Worm (Caenorhabditis elegans) whole organism, late embryonic: ENCODE results near the gene rps-25.

Source experiments
- C08G9.2 ChIP-seq: sonication (generic microtip); optimal IDR thresholded peaks from 2 replicates; lab custom pipeline; 2016; ENCODE audit warnings: mild to moderate bottlenecking, missing genetic modification characterization, moderate library complexity, missing compliant biosample characterization
- F13H6.1 ChIP-seq: sonication (generic microtip); optimal IDR thresholded peaks from 2 replicates; lab custom pipeline; 2016; ENCODE audit warnings: missing genetic modification characterization, missing compliant biosample characterization
- K09A11.1 ChIP-seq: sonication (generic microtip); optimal IDR thresholded peaks from 2 replicates; lab custom pipeline; 2017; ENCODE audit warnings: antibody characterized with exemption, mild to moderate bottlenecking, missing genetic modification characterization, missing compliant biosample characterization; ENCODE audit not compliant: insufficient read depth
- T23F11.4 ChIP-seq: fragments of 200-800 bp; sonication (Bioruptor generic); optimal IDR thresholded peaks from 2 replicates; lab custom pipeline; 2018; ENCODE audit warnings: mild to moderate bottlenecking, missing genetic modification characterization, missing compliant biosample characterization
- Y22D7AL.16 ChIP-seq: sonication (generic microtip); optimal IDR thresholded peaks from 2 replicates; lab custom pipeline; 2016; ENCODE audit warnings: missing genetic modification characterization, missing compliant biosample characterization
- ahr-1 ChIP-seq: sonication (generic microtip); optimal IDR thresholded peaks from 2 replicates; lab custom pipeline; 2016; ENCODE audit warnings: missing genetic modification characterization, missing compliant biosample characterization
- ama-1 ChIP-seq: fragments of 150-350 bp; optimal IDR thresholded peaks from 2 replicates; lab custom pipeline; 2014
- ceh-14 ChIP-seq: sonication (generic microtip); optimal IDR thresholded peaks from 2 replicates; lab custom pipeline; 2016; ENCODE audit warnings: missing genotype, missing genetic modification characterization, missing compliant biosample characterization
- ceh-18 ChIP-seq: sonication (generic microtip); optimal IDR thresholded peaks from 2 replicates; lab custom pipeline; 2016; ENCODE audit warnings: missing genetic modification characterization, missing compliant biosample characterization
- ceh-2 ChIP-seq: sonication (generic microtip); optimal IDR thresholded peaks from 2 replicates; lab custom pipeline; 2016; ENCODE audit warnings: missing genotype, missing genetic modification characterization, missing compliant biosample characterization
- ceh-24 ChIP-seq: sonication (generic microtip); optimal IDR thresholded peaks from 2 replicates; lab custom pipeline; 2016; ENCODE audit warnings: mild to moderate bottlenecking, missing genetic modification characterization, missing compliant biosample characterization
- ceh-30 ChIP-seq: fragments of 150-350 bp; optimal IDR thresholded peaks from 2 replicates; lab custom pipeline; 2014; ENCODE audit warnings: missing biosample characterization, missing genetic modification characterization
- ceh-31 ChIP-seq: sonication (generic microtip); optimal IDR thresholded peaks from 2 replicates; lab custom pipeline; 2016; ENCODE audit warnings: missing genetic modification characterization, missing compliant biosample characterization
- ceh-34 ChIP-seq: sonication (generic microtip); optimal IDR thresholded peaks from 2 replicates; lab custom pipeline; 2016; ENCODE audit warnings: mild to moderate bottlenecking, missing genetic modification characterization, missing compliant biosample characterization
- ceh-48 ChIP-seq: sonication (generic microtip); optimal IDR thresholded peaks from 2 replicates; lab custom pipeline; 2016; ENCODE audit warnings: missing genetic modification characterization, inconsistent platforms, missing compliant biosample characterization
- ceh-6 ChIP-seq: fragments of 200-800 bp; sonication (Bioruptor generic); optimal IDR thresholded peaks from 2 replicates; lab custom pipeline; 2018; ENCODE audit warnings: mild to moderate bottlenecking, missing genetic modification characterization, missing compliant biosample characterization
- che-1 ChIP-seq: sonication (generic microtip); optimal IDR thresholded peaks from 2 replicates; lab custom pipeline; 2016; ENCODE audit warnings: mild to moderate bottlenecking, missing genetic modification characterization, missing compliant biosample characterization
- dmd-4 ChIP-seq: sonication (generic microtip); optimal IDR thresholded peaks from 2 replicates; lab custom pipeline; 2016; ENCODE audit warnings: borderline replicate concordance, missing genetic modification characterization, missing compliant biosample characterization
- elt-2 ChIP-seq: sonication (generic microtip); optimal IDR thresholded peaks from 2 replicates; lab custom pipeline; 2016; ENCODE audit warnings: missing genetic modification reagents, missing genetic modification characterization, missing compliant biosample characterization
- elt-4 ChIP-seq: sonication (generic microtip); optimal IDR thresholded peaks from 2 replicates; lab custom pipeline; 2016; ENCODE audit warnings: missing genetic modification characterization, missing compliant biosample characterization
- eyg-1 ChIP-seq: sonication (generic microtip); optimal IDR thresholded peaks from 2 replicates; lab custom pipeline; 2016; ENCODE audit warnings: missing genotype, missing genetic modification characterization, missing compliant biosample characterization
- fax-1 ChIP-seq: sonication (generic microtip); optimal IDR thresholded peaks from 2 replicates; lab custom pipeline; 2016; ENCODE audit warnings: missing genotype, missing genetic modification characterization, missing compliant biosample characterization
- fkh-6 ChIP-seq: sonication (generic microtip); optimal IDR thresholded peaks from 2 replicates; lab custom pipeline; 2016; ENCODE audit warnings: missing genetic modification characterization, missing compliant biosample characterization
- gmeb-2 ChIP-seq: sonication (generic microtip); optimal IDR thresholded peaks from 2 replicates; lab custom pipeline; 2016; ENCODE audit warnings: missing genetic modification characterization, inconsistent platforms, missing compliant biosample characterization
- hlh-15 ChIP-seq: sonication (generic microtip); optimal IDR thresholded peaks from 2 replicates; lab custom pipeline; 2016; ENCODE audit warnings: missing genetic modification characterization, missing compliant biosample characterization
- hlh-30 ChIP-seq: sonication (generic microtip); optimal IDR thresholded peaks from 2 replicates; lab custom pipeline; 2017; ENCODE audit warnings: antibody characterized with exemption, missing genetic modification characterization, missing compliant biosample characterization; ENCODE audit not compliant: insufficient read depth
- hlh-6 ChIP-seq: sonication (generic microtip); optimal IDR thresholded peaks from 2 replicates; lab custom pipeline; 2016; ENCODE audit warnings: missing genotype, missing genetic modification characterization, missing compliant biosample characterization
- hlh-8 ChIP-seq: sonication (generic microtip); optimal IDR thresholded peaks from 2 replicates; lab custom pipeline; 2016; ENCODE audit warnings: missing genotype, missing genetic modification characterization, missing compliant biosample characterization
- nfya-1 ChIP-seq: sonication (generic microtip); optimal IDR thresholded peaks from 2 replicates; lab custom pipeline; 2017; ENCODE audit warnings: missing genetic modification characterization, mild to moderate bottlenecking, missing compliant biosample characterization, antibody characterized with exemption, moderate library complexity
- nhr-11 ChIP-seq: fragments of 150-350 bp; optimal IDR thresholded peaks from 2 replicates; lab custom pipeline; 2014; ENCODE audit warnings: missing biosample characterization, missing genetic modification characterization
- npax-4 ChIP-seq: sonication (generic microtip); optimal IDR thresholded peaks from 2 replicates; lab custom pipeline; 2016; ENCODE audit warnings: missing genetic modification characterization, missing compliant biosample characterization
- odd-2 ChIP-seq: sonication (generic microtip); optimal IDR thresholded peaks from 2 replicates; lab custom pipeline; 2017; ENCODE audit warnings: antibody characterized with exemption, mild to moderate bottlenecking, missing genetic modification characterization, missing compliant biosample characterization
- pag-3 ChIP-seq: sonication (generic microtip); optimal IDR thresholded peaks from 2 replicates; lab custom pipeline; 2016; ENCODE audit warnings: missing compliant biosample characterization, missing genetic modification characterization, borderline replicate concordance
- pat-9 ChIP-seq: fragments of 200-800 bp; sonication (Bioruptor generic); optimal IDR thresholded peaks from 2 replicates; lab custom pipeline; 2018; ENCODE audit warnings: mild to moderate bottlenecking, missing genetic modification characterization, moderate library complexity, missing compliant biosample characterization
- pax-1 ChIP-seq: fragments of 150-350 bp; optimal IDR thresholded peaks from 2 replicates; lab custom pipeline; 2014; ENCODE audit warnings: missing biosample characterization, missing genetic modification characterization
- pha-2 ChIP-seq: sonication (generic microtip); optimal IDR thresholded peaks from 2 replicates; lab custom pipeline; 2017; ENCODE audit warnings: mild to moderate bottlenecking, missing genetic modification characterization, missing compliant biosample characterization
- pros-1 ChIP-seq: fragments of 150-350 bp; optimal IDR thresholded peaks from 2 replicates; lab custom pipeline; 2014; ENCODE audit warnings: missing biosample characterization, missing genetic modification reagents, missing genetic modification characterization
- rnt-1 ChIP-seq: sonication (generic microtip); optimal IDR thresholded peaks from 2 replicates; lab custom pipeline; 2016; ENCODE audit warnings: missing genetic modification characterization, missing compliant biosample characterization
- sox-2 ChIP-seq: fragments of 200-800 bp; sonication (Bioruptor generic); IDR thresholded peaks from 2 replicates; pipeline ENCODE4 v1.3.6; 2022; ENCODE audit warnings: missing genetic modification reagents, missing genetic modification characterization, missing compliant biosample characterization
- syd-9 ChIP-seq: sonication (generic microtip); optimal IDR thresholded peaks from 2 replicates; lab custom pipeline; 2016; ENCODE audit warnings: mild to moderate bottlenecking, missing genetic modification characterization, moderate library complexity, missing compliant biosample characterization
- tbx-2 ChIP-seq: sonication (generic microtip); optimal IDR thresholded peaks from 2 replicates; lab custom pipeline; 2016; ENCODE audit warnings: missing genetic modification characterization, missing compliant biosample characterization
- ttx-3 ChIP-seq: sonication (generic microtip); optimal IDR thresholded peaks from 2 replicates; lab custom pipeline; 2016; ENCODE audit warnings: missing genetic modification reagents, missing genetic modification characterization, missing compliant biosample characterization
- unc-3 ChIP-seq, 2 experiments: fragments of 200-800 bp in 1 of 2; sonication (Bioruptor generic) in 1 of 2; sonication (generic microtip) in 1 of 2; conservative IDR thresholded peaks in 1 of 2; optimal IDR thresholded peaks in 1 of 2; 2 replicates each; pipeline versions ENCODE4 v1.3.6 to Lab custom; 2016 to 2022; ENCODE audit warnings: missing compliant biosample characterization in 2 of 2, missing genetic modification characterization in 2 of 2, missing genetic modification reagents in 1 of 2
- unc-42 ChIP-seq: sonication (generic microtip); optimal IDR thresholded peaks from 2 replicates; lab custom pipeline; 2016; ENCODE audit warnings: missing genotype, missing genetic modification characterization, missing compliant biosample characterization
- unc-55 ChIP-seq: sonication (generic microtip); optimal IDR thresholded peaks from 2 replicates; lab custom pipeline; 2017; ENCODE audit warnings: missing biosample characterization, missing genetic modification reagents, missing genetic modification characterization
- ztf-16 ChIP-seq: sonication (generic microtip); optimal IDR thresholded peaks from 2 replicates; lab custom pipeline; 2017; ENCODE audit warnings: missing genetic modification characterization, missing compliant biosample characterization

Gene rps-25

DNA sequence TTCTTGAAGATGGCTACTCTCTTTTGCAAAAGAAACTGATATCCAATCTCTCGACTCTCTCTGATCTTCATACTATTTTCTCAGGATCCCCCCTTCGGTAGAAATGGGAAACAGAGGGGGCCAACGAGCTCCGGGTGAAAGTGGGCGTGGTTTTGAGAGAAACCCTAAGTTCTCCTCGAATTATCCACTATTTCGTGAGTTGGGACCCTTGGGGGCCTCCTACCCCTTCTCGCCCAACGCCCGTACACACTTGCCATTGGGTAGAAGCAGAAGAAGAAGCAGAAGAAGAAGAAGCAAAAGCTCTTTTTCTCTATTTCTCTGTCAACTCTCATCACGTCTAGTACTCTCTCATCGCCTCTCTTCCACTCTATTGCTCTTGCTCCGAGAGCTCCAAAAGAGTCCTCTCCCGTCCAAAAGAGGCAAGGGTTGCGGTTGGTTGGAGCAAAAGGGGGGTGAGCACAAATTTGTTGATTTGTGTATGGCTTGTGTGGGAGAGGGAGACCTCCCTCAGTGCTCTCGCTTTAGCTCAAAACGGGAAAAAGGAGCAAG is 26.6 kb upstream of the rps-25 start:
- peak; percentile 80 for TF ChIP-seq ceh-18 (tag; lab: Kevin White, UChicago)
- TF ChIP-seq Y22D7AL.16 (tag; lab: Kevin White, UChicago), result no peak
- TF ChIP-seq dmd-4 (tag; lab: Kevin White, UChicago), result no peak
- no peak for TF ChIP-seq sox-2 (GFP tag; lab: Robert Waterston, UW)
- TF ChIP-seq syd-9 (tag; lab: Kevin White, UChicago), result peak; percentile 46
- TF ChIP-seq ceh-24 (tag; lab: Kevin White, UChicago), result peak; percentile 11
- peak; percentile 51 for TF ChIP-seq rnt-1 (tag; lab: Kevin White, UChicago)
- peak; percentile 18 for TF ChIP-seq ttx-3 (tag; lab: Kevin White, UChicago)
- peak; percentile 60 for TF ChIP-seq ceh-34 (tag; lab: Kevin White, UChicago)
- peak; percentile 49 for TF ChIP-seq T23F11.4 (GFP tag; lab: Kevin White, UChicago)
- no peak for TF ChIP-seq unc-3 (GFP tag; conservative IDR thresholded peaks at IDR 0.05; lab: Robert Waterston, UW)
- TF ChIP-seq unc-3 (tag; optimal IDR thresholded peaks at IDR 0.05; lab: Kevin White, UChicago), result peak; percentile 36
- TF ChIP-seq ceh-31, result peak; percentile 74
- peak; percentile 15 for TF ChIP-seq che-1 (tag; lab: Kevin White, UChicago)
- TF ChIP-seq unc-55, result peak; percentile 30
- peak; percentile 96 for TF ChIP-seq nfya-1 (tag; lab: Kevin White, UChicago)
- TF ChIP-seq pat-9 (tag; lab: Kevin White, UChicago), result peak; percentile 3
- TF ChIP-seq pax-1 (tag; lab: Kevin White, UChicago), result no peak
- peak; percentile 2 for TF ChIP-seq ceh-6 (GFP tag; lab: Kevin White, UChicago)
- peak; percentile 74 for TF ChIP-seq unc-42
- TF ChIP-seq K09A11.1 (tag; lab: Kevin White, UChicago), result peak; percentile 7
- peak; percentile 28 for TF ChIP-seq F13H6.1
- TF ChIP-seq C08G9.2 (tag; lab: Kevin White, UChicago), result peak; percentile 36
- TF ChIP-seq ceh-48 (tag; lab: Kevin White, UChicago), result peak; percentile 12
- peak; percentile 70 for TF ChIP-seq tbx-2 (tag; lab: Kevin White, UChicago)
- no peak for TF ChIP-seq gmeb-2 (tag; lab: Kevin White, UChicago)
- no peak for TF ChIP-seq hlh-30 (tag; lab: Kevin White, UChicago)

ce11 chrIV:5970526-5970925 is 23.1 kb upstream of the rps-25 start:
- TF ChIP-seq pha-2 (tag; lab: Kevin White, UChicago), result no peak
- TF ChIP-seq pros-1 (tag; lab: Kevin White, UChicago), result no peak
- TF ChIP-seq hlh-8, result peak; percentile 47
- peak; percentile 39 for TF ChIP-seq unc-42
- peak; percentile 21 for TF ChIP-seq ceh-34 (tag; lab: Kevin White, UChicago)
- TF ChIP-seq unc-55, result peak; percentile 49
- peak; percentile 57 for TF ChIP-seq ceh-31
- peak; percentile 14 for TF ChIP-seq nfya-1 (tag; lab: Kevin White, UChicago)
- no peak for TF ChIP-seq hlh-15 (tag; lab: Kevin White, UChicago)
- TF ChIP-seq sox-2 (GFP tag; lab: Robert Waterston, UW), result peak; percentile 6; the same call in 1 of the 2 replicates
- TF ChIP-seq tbx-2 (tag; lab: Kevin White, UChicago), result peak; percentile 23

ce11 chrIV:5967035-5967499 is 19.7 kb upstream of the rps-25 start:
- TF ChIP-seq ceh-31, result peak; percentile 49
- peak; percentile 49 for TF ChIP-seq ahr-1 (tag; lab: Kevin White, UChicago)
- no peak for TF ChIP-seq pag-3 (tag; lab: Kevin White, UChicago)
- TF ChIP-seq eyg-1, result peak; percentile 74
- no peak for TF ChIP-seq nhr-11 (tag; lab: Kevin White, UChicago)
- TF ChIP-seq hlh-15 (tag; lab: Kevin White, UChicago), result peak; percentile 60
- TF ChIP-seq F13H6.1, result peak; percentile 69
- TF ChIP-seq fkh-6, result peak; percentile 82
- TF ChIP-seq odd-2 (tag; lab: Kevin White, UChicago), result peak; percentile 34
- peak; percentile 83 for TF ChIP-seq ceh-34 (tag; lab: Kevin White, UChicago)
- TF ChIP-seq K09A11.1 (tag; lab: Kevin White, UChicago), result peak; percentile 76
- peak; percentile 97 for TF ChIP-seq elt-2 (tag; lab: Kevin White, UChicago)
- TF ChIP-seq ama-1 (lab: Kevin White, UChicago), result no peak
- peak; percentile 71 for TF ChIP-seq dmd-4 (tag; lab: Kevin White, UChicago)
- TF ChIP-seq ceh-2 (tag; lab: Kevin White, UChicago), result peak; percentile 73
- TF ChIP-seq ceh-14 (tag; lab: Kevin White, UChicago), result peak; percentile 73
- TF ChIP-seq hlh-6 (tag; lab: Kevin White, UChicago), result peak; percentile 85
- TF ChIP-seq ceh-24 (tag; lab: Kevin White, UChicago), result peak; percentile 46
- peak; percentile 77 for TF ChIP-seq ztf-16
- TF ChIP-seq fax-1 (tag; lab: Kevin White, UChicago), result peak; percentile 65
- no peak for TF ChIP-seq elt-4 (tag; lab: Kevin White, UChicago)
- no peak for TF ChIP-seq pros-1 (tag; lab: Kevin White, UChicago)
- TF ChIP-seq ceh-30 (tag; lab: Kevin White, UChicago), result no peak
- peak; percentile 44 for TF ChIP-seq npax-4
